Worm (Caenorhabditis elegans): Measurements from ENCODE around the gene bus-4.

- TF ChIP-seq nhr-23 (tag; optimal IDR thresholded peaks at IDR 0.05) = no peak
- TF ChIP-seq ama-1 (optimal IDR thresholded peaks at IDR 0.05) = no peak
- no peak for TF ChIP-seq crh-2 (tag; optimal IDR thresholded peaks at IDR 0.05)
- no peak for TF ChIP-seq nhr-77 (tag; optimal IDR thresholded peaks at IDR 0.05)
Observed at ce11 chrIV:4647385-4647784, 40.7 kb upstream of the bus-4 start, which contains the start of gene F29B9.8.
